Fruit fly (Drosophila melanogaster): ENCODE measurements around the gene Hipk.

Hipk gene

DNA sequence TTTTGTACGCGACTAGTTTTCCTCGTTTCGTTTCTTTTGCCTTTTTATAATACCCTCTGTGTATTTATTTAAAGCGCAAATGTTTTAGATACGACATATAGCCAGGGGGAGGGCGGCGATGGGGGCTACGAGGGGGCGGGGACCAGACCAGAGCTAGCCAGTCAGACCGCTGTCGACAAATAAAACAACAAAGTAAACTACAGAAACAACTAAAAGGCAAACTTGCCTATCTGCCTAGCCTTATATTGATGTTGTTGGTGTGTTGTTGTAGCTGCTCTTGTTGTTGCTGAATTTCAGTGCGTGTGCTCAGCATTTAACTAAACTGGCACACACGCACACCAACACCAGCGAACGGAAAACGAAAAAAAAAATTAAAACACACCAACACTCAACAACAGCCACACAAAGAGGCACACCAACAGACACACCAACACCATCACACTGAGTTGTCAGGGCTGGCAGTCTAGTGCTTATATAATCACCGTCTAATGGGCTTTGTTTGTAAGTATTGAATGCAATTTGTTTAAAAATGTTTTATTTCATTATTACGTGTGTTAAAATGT, 86.6 kb downstream of the Hipk start (continued):
- TF ChIP-seq chinmo (GFP tag; IDR thresholded peaks at IDR 0.05; ENCODE audit: partially characterized antibody) (peak; percentile 88; the same call in 2 of the 4 replicates), CG10543 (GFP tag; optimal IDR thresholded peaks at IDR 0.05) (peak; percentile 89), MTF-1 (GFP tag; optimal IDR thresholded peaks at IDR 0.05; ENCODE audit: borderline replicate concordance) (peak; percentile 20), tx (GFP tag; optimal IDR thresholded peaks at IDR 0.05) (peak; percentile 28), zfh1 (GFP tag; IDR thresholded peaks at IDR 0.05) (peak; percentile 13; the same call in 1 of the 3 replicates), CG8478 (optimal IDR thresholded peaks at IDR 0.05) (peak; percentile 37), Ets65A (GFP tag) (peak; percentile 80), chm (GFP tag; IDR thresholded peaks at IDR 0.05) (peak; percentile 68; the same call in 1 of the 2 replicates), cg (GFP tag; optimal IDR thresholded peaks at IDR 0.05) (peak; percentile 87), CG11695 (GFP tag; IDR thresholded peaks at IDR 0.05) (0 out of 3 replicates have a peak, but pooled peaks have one; percentile 5), pfk (GFP tag; optimal IDR thresholded peaks at IDR 0.05) (peak; percentile 11), tap (tag; optimal IDR thresholded peaks at IDR 0.05) (no peak), CG6813 (GFP tag; optimal IDR thresholded peaks at IDR 0.05) (peak; percentile 34), Fer1 (GFP tag; optimal IDR thresholded peaks at IDR 0.05) (peak; percentile 34), CrebB (tag; optimal IDR thresholded peaks at IDR 0.05) (peak; percentile 45), Meics (GFP tag; optimal IDR thresholded peaks at IDR 0.05) (peak; percentile 46), CG7987 (GFP tag; optimal IDR thresholded peaks at IDR 0.05) (peak; percentile 33), z (GFP tag; IDR thresholded peaks at IDR 0.05) (0 out of 3 replicates have a peak, but pooled peaks have one; percentile 47), Hmx (GFP tag; optimal IDR thresholded peaks at IDR 0.05) (no peak), cwo (GFP tag; optimal IDR thresholded peaks at IDR 0.05) (peak; percentile 18), az2 (GFP tag; optimal IDR thresholded peaks at IDR 0.05) (no peak), CG13287 (GFP tag; IDR thresholded peaks at IDR 0.05; ENCODE audit: partially characterized antibody) (no peak; the same call in 1 of the 2 replicates), grn (GFP tag; optimal IDR thresholded peaks at IDR 0.05) (peak; percentile 15), en (GFP tag; optimal IDR thresholded peaks at IDR 0.05) (no peak), CG12104 (GFP tag; optimal IDR thresholded peaks at IDR 0.05) (peak; percentile 52), CG33557 (GFP tag; optimal IDR thresholded peaks at IDR 0.05) (peak; percentile 19), CG4820 (GFP tag; optimal IDR thresholded peaks at IDR 0.05) (no peak), mirr (GFP tag; optimal IDR thresholded peaks at IDR 0.05) (peak; percentile 90), CG6765 (GFP tag; optimal IDR thresholded peaks at IDR 0.05) (peak; percentile 64), sug (tag; optimal IDR thresholded peaks at IDR 0.05) (peak; percentile 47), CG12236 (GFP tag; optimal IDR thresholded peaks at IDR 0.05) (no peak), HHEX (GFP tag; optimal IDR thresholded peaks at IDR 0.05) (peak; percentile 13), CG14441 (GFP tag; IDR thresholded peaks at IDR 0.05) (peak; percentile 30; the same call in 1 of the 2 replicates), Dbx (GFP tag; IDR thresholded peaks at IDR 0.05) (peak; percentile 27; the same call in 1 of the 3 replicates), CG12071 (GFP tag; optimal IDR thresholded peaks at IDR 0.05) (peak; percentile 40), ci (GFP tag; IDR thresholded peaks at IDR 0.05) (peak; percentile 45; the same call in 1 of the 3 replicates), CG13624 (GFP tag; optimal IDR thresholded peaks at IDR 0.05) (peak; percentile 35), exex (tag; optimal IDR thresholded peaks at IDR 0.05) (peak; percentile 9), Blimp-1 (GFP tag; optimal IDR thresholded peaks at IDR 0.05) (peak; percentile 21), scrt (GFP tag; optimal IDR thresholded peaks at IDR 0.05) (peak; percentile 39), CG13296 (GFP tag; optimal IDR thresholded peaks at IDR 0.05) (peak; percentile 59), sob (GFP tag; IDR thresholded peaks at IDR 0.05) (peak; percentile 67), danr (GFP tag; IDR thresholded peaks at IDR 0.05) (no peak), wek (GFP tag; optimal IDR thresholded peaks at IDR 0.05) (peak; percentile 24), lab (GFP tag; optimal IDR thresholded peaks at IDR 0.05) (peak; percentile 70), C15 (GFP tag; IDR thresholded peaks at IDR 0.05) (no peak), CG34376 (GFP tag; optimal IDR thresholded peaks at IDR 0.05) (peak; percentile 65), org-1 (GFP tag; optimal IDR thresholded peaks at IDR 0.05) (peak; percentile 43), dmrt99B (tag; optimal IDR thresholded peaks at IDR 0.05) (peak; percentile 20)

Measured in whole organism, embryonic.